Fruit fly (Drosophila melanogaster): Measurements from ENCODE around the gene Gr10a.

The Gr10a gene

DNA sequence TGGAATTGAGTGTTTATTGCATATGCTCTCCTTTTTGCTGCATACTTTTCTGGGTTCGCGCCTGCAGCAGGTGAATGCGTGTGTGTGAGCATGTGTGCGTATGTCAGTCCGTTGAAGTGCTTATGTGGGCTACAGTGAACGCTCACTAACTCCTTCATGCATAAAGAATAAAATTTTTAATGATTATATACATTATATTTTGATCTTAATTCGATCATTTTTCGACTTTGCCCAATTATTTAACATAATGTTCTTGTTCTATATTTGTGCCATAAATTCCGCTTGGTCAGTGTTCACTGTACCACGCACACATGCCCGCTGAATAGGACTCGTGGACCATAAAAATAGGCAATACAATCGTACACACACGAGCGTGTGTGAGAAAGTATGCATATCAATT, 46.4 kb downstream of the Gr10a start (continued):
- no peak for TF ChIP-seq CG1529 (GFP tag; optimal IDR thresholded peaks at IDR 0.05)
- no peak for TF ChIP-seq luna (GFP tag; optimal IDR thresholded peaks at IDR 0.05)
- TF ChIP-seq pzg (GFP tag; optimal IDR thresholded peaks at IDR 0.05) = no peak
- no peak for TF ChIP-seq Fer2 (tag; optimal IDR thresholded peaks at IDR 0.05)
- TF ChIP-seq pb (GFP tag; optimal IDR thresholded peaks at IDR 0.05) = no peak
- TF ChIP-seq CG7556 (GFP tag; optimal IDR thresholded peaks at IDR 0.05) = no peak
- peak; percentile 74 for TF ChIP-seq Med (GFP tag)
- TF ChIP-seq CG32532 (GFP tag; IDR thresholded peaks at IDR 0.05) = peak; percentile 57
- no peak for TF ChIP-seq CG16863 (GFP tag; optimal IDR thresholded peaks at IDR 0.05)
- 0 out of 3 replicates have a peak, but pooled peaks have one; percentile 47 for TF ChIP-seq CG11456 (GFP tag; IDR thresholded peaks at IDR 0.05)
- TF ChIP-seq stc (GFP tag; IDR thresholded peaks at IDR 0.05) = peak; percentile 35; the same call in 1 of the 2 replicates
- TF ChIP-seq prd (optimal IDR thresholded peaks at IDR 0.05) = no peak
- TF ChIP-seq prd (GFP tag; IDR thresholded peaks at IDR 0.05) = peak; percentile 70
- TF ChIP-seq lmd (GFP tag; IDR thresholded peaks at IDR 0.05) = peak; percentile 64
- no peak for TF ChIP-seq wek (GFP tag; optimal IDR thresholded peaks at IDR 0.05)
- no peak for TF ChIP-seq gcm (GFP tag; optimal IDR thresholded peaks at IDR 0.05)
- no peak for TF ChIP-seq CG6254 (GFP tag; optimal IDR thresholded peaks at IDR 0.05)
- TF ChIP-seq Aef1 (GFP tag; IDR thresholded peaks at IDR 0.05) = no peak
- TF ChIP-seq CG14667 (GFP tag; IDR thresholded peaks at IDR 0.05) = 0 out of 2 replicates have a peak, but pooled peaks have one; percentile 29
- no peak for TF ChIP-seq CG4328 (GFP tag; optimal IDR thresholded peaks at IDR 0.05)
- TF ChIP-seq CG10959 (GFP tag; IDR thresholded peaks at IDR 0.05) = 0 out of 2 replicates have a peak, but pooled peaks have one; percentile 21
- peak; percentile 60 for TF ChIP-seq slbo (GFP tag; IDR thresholded peaks at IDR 0.05)
- TF ChIP-seq CG2889 (GFP tag; IDR thresholded peaks at IDR 0.05) = no peak
- TF ChIP-seq Dp (GFP tag; optimal IDR thresholded peaks at IDR 0.05) = no peak
- 0 out of 2 replicates have a peak, but pooled peaks have one; percentile 15 for TF ChIP-seq ap (GFP tag; IDR thresholded peaks at IDR 0.05)
- TF ChIP-seq esg (GFP tag; conservative IDR thresholded peaks at IDR 0.05) = no peak
- TF ChIP-seq NC2α (GFP tag; optimal IDR thresholded peaks at IDR 0.05) = no peak
- TF ChIP-seq gsb (GFP tag; IDR thresholded peaks at IDR 0.05) = no peak
- peak; percentile 20 for TF ChIP-seq CG30403 (GFP tag; optimal IDR thresholded peaks at IDR 0.05)
- TF ChIP-seq Camta (GFP tag; optimal IDR thresholded peaks at IDR 0.05) = no peak
- peak; percentile 69 for TF ChIP-seq dysf (GFP tag; IDR thresholded peaks at IDR 0.05)
- no peak for TF ChIP-seq ab (GFP tag; optimal IDR thresholded peaks at IDR 0.05)
- peak; percentile 15 for TF ChIP-seq CG18599 (GFP tag; optimal IDR thresholded peaks at IDR 0.05)
- TF ChIP-seq lola (GFP tag; optimal IDR thresholded peaks at IDR 0.05) = no peak
- no peak for TF ChIP-seq sr (GFP tag; IDR thresholded peaks at IDR 0.05)
- no peak for TF ChIP-seq chn (GFP tag; optimal IDR thresholded peaks at IDR 0.05)
- TF ChIP-seq vfl (GFP tag; optimal IDR thresholded peaks at IDR 0.05) = no peak
- TF ChIP-seq CG33557 (GFP tag; optimal IDR thresholded peaks at IDR 0.05) = no peak
- no peak for TF ChIP-seq schlank (tag; optimal IDR thresholded peaks at IDR 0.05)
- TF ChIP-seq CG15073 (GFP tag; optimal IDR thresholded peaks at IDR 0.05) = no peak
- TF ChIP-seq oc (tag; optimal IDR thresholded peaks at IDR 0.05) = no peak
- TF ChIP-seq ci (GFP tag; IDR thresholded peaks at IDR 0.05) = 0 out of 3 replicates have a peak, but pooled peaks have one; percentile 21
- TF ChIP-seq NK7.1 (GFP tag; optimal IDR thresholded peaks at IDR 0.05) = no peak
- no peak for TF ChIP-seq Bgb (GFP tag; IDR thresholded peaks at IDR 0.05; ENCODE audit: partially characterized antibody)
- TF ChIP-seq Blimp-1 (GFP tag; optimal IDR thresholded peaks at IDR 0.05) = no peak
- peak; percentile 64 for TF ChIP-seq row (GFP tag; IDR thresholded peaks at IDR 0.05)
- TF ChIP-seq CG1647 (GFP tag; optimal IDR thresholded peaks at IDR 0.05) = no peak
- peak; percentile 22; the same call in 1 of the 3 replicates for TF ChIP-seq croc (GFP tag; conservative IDR thresholded peaks at IDR 0.05)
- no peak for TF ChIP-seq unpg (GFP tag; optimal IDR thresholded peaks at IDR 0.05)
- TF ChIP-seq H2.0 (GFP tag; IDR thresholded peaks at IDR 0.05) = no peak
- no peak for TF ChIP-seq z (GFP tag; IDR thresholded peaks at IDR 0.05)
- TF ChIP-seq lbe (GFP tag; optimal IDR thresholded peaks at IDR 0.05) = no peak
